Worm (Caenorhabditis elegans) whole organism, L4/young adult: ENCODE measurements around the gene eat-4.

ENCODE experiments used
- W03F9.2 ChIP-seq: fragments of 150-350 bp; optimal IDR thresholded peaks from 2 replicates; lab custom pipeline; 2014; ENCODE audit warnings: missing biosample characterization, missing genetic modification characterization
- dao-5 ChIP-seq: sonication (generic microtip); optimal IDR thresholded peaks from 2 replicates; lab custom pipeline; 2016; ENCODE audit warnings: missing genotype, missing genetic modification characterization, moderate library complexity, missing compliant biosample characterization
- him-1 ChIP-seq: sonication (generic microtip); optimal IDR thresholded peaks from 2 replicates; lab custom pipeline; 2016; ENCODE audit warnings: missing genotype, missing genetic modification reagents, missing genetic modification characterization, missing compliant biosample characterization

eat-4 gene

ce11 chrIII:9136587-9136986 is at the start of gene eat-4:
eat-4 (plus strand) TSS chrIII:9136887.
- TF ChIP-seq him-1 (tag; lab: Kevin White, UChicago): no peak
- no peak for TF ChIP-seq dao-5
- no peak for TF ChIP-seq W03F9.2 (tag; lab: Kevin White, UChicago)

DNA sequence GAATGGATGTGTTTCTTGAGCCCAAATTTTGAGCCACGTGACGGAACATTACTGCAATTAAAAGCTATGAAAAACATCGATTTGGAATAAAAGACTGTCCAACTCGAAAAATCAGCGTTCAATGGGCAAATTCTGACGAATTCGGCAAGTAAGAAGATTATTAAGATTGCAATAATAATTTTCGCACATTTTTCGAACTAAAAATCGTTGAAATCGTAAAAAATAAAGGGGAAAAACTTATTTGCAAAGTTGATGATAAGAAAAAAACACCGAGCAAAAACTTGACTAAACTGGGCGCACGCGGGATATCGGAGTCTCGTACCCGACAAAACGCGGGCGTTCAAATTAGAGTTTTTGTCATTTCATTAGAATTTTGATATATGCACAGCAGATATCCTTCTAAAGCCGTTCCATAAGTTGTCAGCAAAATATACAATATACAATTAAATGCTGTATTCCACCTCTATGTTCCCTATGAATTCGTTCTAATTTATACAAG is 47.3 kb upstream of the eat-4 start, which contains the start of the genes mccc-2 and mrpl-44:
Gene mccc-2, minus strand, starts transcription at position 51 of the 499 bp plus-strand sequence.
Gene mrpl-44, minus strand, starts transcription at position 51 of the 499 bp plus-strand sequence.
- TF ChIP-seq W03F9.2 (tag; lab: Kevin White, UChicago) (no peak), him-1 (tag; lab: Kevin White, UChicago) (no peak), dao-5 (no peak)

- TF ChIP-seq W03F9.2 (tag; lab: Kevin White, UChicago) (no peak), dao-5 (no peak), him-1 (tag; lab: Kevin White, UChicago) (no peak)
Measured at ce11 chrIII:9091392-9092291, 45.0 kb upstream of the eat-4 start, which contains the start of gene glp-1. glp-1 (plus strand) TSS chrIII:9092241.

DNA sequence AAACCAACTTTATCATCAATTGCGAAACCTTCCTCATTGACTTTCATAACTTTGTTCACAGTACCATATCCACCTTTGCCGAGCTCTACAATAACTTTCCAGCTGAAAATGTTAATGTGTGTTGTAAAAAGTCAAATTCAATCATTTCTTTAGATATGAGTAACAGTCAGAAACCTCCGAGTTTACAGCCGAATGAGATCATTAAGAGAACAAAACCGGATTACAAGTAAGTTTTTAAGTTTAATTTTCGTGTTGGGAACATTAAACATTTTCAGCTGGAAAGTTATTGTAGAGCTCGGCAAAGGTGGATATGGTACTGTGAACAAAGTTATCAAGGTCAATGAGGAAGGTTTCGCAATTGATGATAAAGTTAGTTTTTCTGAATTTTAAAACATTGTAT is 35.5 kb upstream of the eat-4 start, which contains the start of gene ZK507.1:
Gene ZK507.1, minus strand, starts transcription at position 101 of the 400 bp plus-strand sequence.
- TF ChIP-seq W03F9.2 (tag; lab: Kevin White, UChicago) (no peak), him-1 (tag; lab: Kevin White, UChicago) (no peak), dao-5 (no peak)

- TF ChIP-seq dao-5 (no peak), him-1 (tag; lab: Kevin White, UChicago) (no peak), W03F9.2 (tag; lab: Kevin White, UChicago) (no peak)
Measured at ce11 chrIII:9103643-9104042, 33.0 kb upstream of the eat-4 start, which contains the start of gene dos-1. dos-1 (plus strand) TSS chrIII:9103943.

ce11 chrIII:9104060-9104459 is 32.6 kb upstream of the eat-4 start:
- TF ChIP-seq him-1 (tag; lab: Kevin White, UChicago) (peak; percentile 8), W03F9.2 (tag; lab: Kevin White, UChicago) (no peak)

- TF ChIP-seq W03F9.2 (tag; lab: Kevin White, UChicago) (no peak), him-1 (tag; lab: Kevin White, UChicago) (no peak), dao-5 (no peak)
Measured at ce11 chrIII:9105653-9106052, 31.0 kb upstream of the eat-4 start.

DNA sequence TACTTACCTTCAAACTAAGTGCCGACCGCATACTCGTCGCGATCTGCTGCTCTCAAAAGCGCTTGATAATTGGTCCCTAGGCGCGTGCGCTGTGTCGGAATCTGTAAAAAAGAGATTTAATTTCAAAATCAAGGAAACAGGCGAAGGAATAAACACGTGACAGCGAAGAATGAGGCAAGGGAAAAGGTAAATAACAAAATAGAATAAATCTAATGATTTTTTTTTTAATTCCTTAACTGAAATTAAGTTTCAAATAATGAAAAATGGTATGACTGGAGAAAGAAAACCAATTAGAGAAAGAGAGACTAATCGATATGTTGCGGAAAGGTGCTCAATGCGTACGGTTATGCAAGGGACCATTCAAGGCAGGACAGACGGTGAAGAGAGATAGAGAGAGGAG is 27.5 kb upstream of the eat-4 start, which contains the start of gene cya-1:
Gene cya-1, minus strand, starts transcription at position 101 of the 400 bp plus-strand sequence.
- no peak for TF ChIP-seq him-1 (tag; lab: Kevin White, UChicago)
- TF ChIP-seq dao-5: no peak
- TF ChIP-seq W03F9.2 (tag; lab: Kevin White, UChicago): no peak

DNA sequence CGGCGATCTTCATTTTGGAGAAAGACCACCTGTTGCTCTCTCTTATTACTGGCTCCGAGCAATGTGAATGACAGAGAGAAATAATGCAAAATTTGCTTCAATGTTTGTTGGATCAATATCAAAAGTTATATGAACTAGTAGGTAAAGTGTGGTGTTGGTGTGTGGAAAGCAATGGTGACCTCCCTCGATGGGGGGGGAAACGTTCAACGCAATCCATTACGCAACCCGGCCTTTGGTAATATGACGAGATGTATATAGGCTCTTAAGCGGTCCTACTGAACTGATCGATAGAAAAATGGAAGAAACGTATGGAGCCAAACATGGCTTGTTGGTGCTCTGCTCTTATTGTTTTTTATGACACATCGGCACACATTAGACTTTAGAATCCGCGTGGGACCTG is 27.0 kb upstream of the eat-4 start:
- TF ChIP-seq him-1 (tag; lab: Kevin White, UChicago) (no peak), dao-5 (no peak), W03F9.2 (tag; lab: Kevin White, UChicago) (no peak)

ce11 chrIII:9110270-9110669 is 26.4 kb upstream of the eat-4 start:
- no peak for TF ChIP-seq him-1 (tag; lab: Kevin White, UChicago)
- TF ChIP-seq W03F9.2 (tag; lab: Kevin White, UChicago): no peak
- no peak for TF ChIP-seq dao-5

DNA sequence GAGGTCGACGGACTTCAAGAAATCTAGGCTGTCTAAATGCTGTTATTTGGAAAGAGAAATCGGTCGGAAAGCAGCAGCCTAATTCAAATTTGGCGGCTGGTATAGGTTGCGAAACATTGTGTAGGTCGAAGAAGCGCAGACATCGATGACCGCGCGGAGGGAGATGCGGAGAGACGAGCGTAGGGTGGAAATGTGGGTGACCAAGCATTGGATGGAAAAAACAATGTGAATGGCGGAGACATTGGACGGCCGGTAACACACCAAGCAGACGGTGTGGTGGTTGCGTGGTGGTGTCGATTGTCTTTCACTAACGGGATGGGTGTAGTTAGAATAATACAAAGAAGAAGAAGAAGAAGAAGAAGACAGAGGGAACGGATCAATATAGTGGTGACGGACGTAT is 24.2 kb upstream of the eat-4 start:
- TF ChIP-seq him-1 (tag; lab: Kevin White, UChicago) (no peak), dao-5 (no peak), W03F9.2 (tag; lab: Kevin White, UChicago) (no peak)

ce11 chrIII:9114076-9114475 is 22.6 kb upstream of the eat-4 start:
- TF ChIP-seq him-1 (tag; lab: Kevin White, UChicago): no peak
- no peak for TF ChIP-seq dao-5
- no peak for TF ChIP-seq W03F9.2 (tag; lab: Kevin White, UChicago)

DNA sequence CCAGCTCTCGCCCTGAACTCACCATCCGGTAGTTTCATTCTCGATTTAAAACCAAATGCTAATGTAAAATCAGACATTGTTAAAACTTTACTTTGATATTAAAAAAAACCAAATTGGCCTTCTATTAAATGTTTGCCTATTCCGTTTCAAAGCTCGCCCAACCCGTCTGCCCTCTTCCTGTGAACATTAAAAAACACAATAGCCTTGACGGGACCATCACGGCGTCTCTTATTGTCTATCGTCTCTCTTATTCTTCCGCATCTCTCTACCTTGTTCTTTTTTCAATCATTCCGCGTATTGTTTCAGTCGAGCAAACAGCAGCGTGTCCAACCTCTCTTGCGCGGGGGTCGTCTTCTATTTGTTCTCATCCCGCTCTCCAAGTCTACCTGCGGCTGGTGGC is 22.0 kb upstream of the eat-4 start, which contains the start of gene ZK512.1:
Gene ZK512.1, plus strand, starts transcription at position 301 of the 400 bp plus-strand sequence.
- no peak for TF ChIP-seq W03F9.2 (tag; lab: Kevin White, UChicago)
- no peak for TF ChIP-seq dao-5
- no peak for TF ChIP-seq him-1 (tag; lab: Kevin White, UChicago)

ce11 chrIII:9115745-9116144 is 20.9 kb upstream of the eat-4 start:
- no peak for TF ChIP-seq W03F9.2 (tag; lab: Kevin White, UChicago)
- no peak for TF ChIP-seq dao-5
- TF ChIP-seq him-1 (tag; lab: Kevin White, UChicago): no peak
